Fruit fly (Drosophila melanogaster) Kc167 (cell line): Measurements from ENCODE around the gene Dup99B.

Source experiments
- Myc ChIP-seq: fragments of >200 bp; optimal IDR thresholded peaks from 2 replicates; lab custom pipeline; 2017; ENCODE audit warnings: missing external identifiers
- Sin3A ChIP-seq: fragments of >200 bp; optimal IDR thresholded peaks from 2 replicates; lab custom pipeline; 2018; ENCODE audit warnings: missing external identifiers
- h ChIP-seq: fragments of >200 bp; optimal IDR thresholded peaks from 3 replicates; lab custom pipeline; 2018; ENCODE audit warnings: missing external identifiers
- insv ChIP-seq: fragments of >200 bp; optimal IDR thresholded peaks from 3 replicates; lab custom pipeline; 2018; ENCODE audit warnings: missing external identifiers
- psq ChIP-seq: fragments of >200 bp; optimal IDR thresholded peaks from 2 replicates; lab custom pipeline; 2017; ENCODE audit warnings: missing external identifiers
- ttk ChIP-seq: sonication (Bioruptor generic); optimal IDR thresholded peaks from 2 replicates; lab custom pipeline; 2017; ENCODE audit warnings: missing external identifiers

Gene Dup99B

dm6 chr3R:29723048-29723656, 8.0 kb upstream of the Dup99B start, which contains the start of gene Pcd:
TSS of gene Pcd (plus strand) at chr3R:29723163.
- no peak for TF ChIP-seq Myc (lab: Kevin White, UChicago)
- no peak for TF ChIP-seq psq (lab: Kevin White, UChicago)
- TF ChIP-seq insv (lab: Kevin White, UChicago): no peak
- TF ChIP-seq h (lab: Kevin White, UChicago): no peak
- no peak for TF ChIP-seq Sin3A (lab: Kevin White, UChicago)

DNA sequence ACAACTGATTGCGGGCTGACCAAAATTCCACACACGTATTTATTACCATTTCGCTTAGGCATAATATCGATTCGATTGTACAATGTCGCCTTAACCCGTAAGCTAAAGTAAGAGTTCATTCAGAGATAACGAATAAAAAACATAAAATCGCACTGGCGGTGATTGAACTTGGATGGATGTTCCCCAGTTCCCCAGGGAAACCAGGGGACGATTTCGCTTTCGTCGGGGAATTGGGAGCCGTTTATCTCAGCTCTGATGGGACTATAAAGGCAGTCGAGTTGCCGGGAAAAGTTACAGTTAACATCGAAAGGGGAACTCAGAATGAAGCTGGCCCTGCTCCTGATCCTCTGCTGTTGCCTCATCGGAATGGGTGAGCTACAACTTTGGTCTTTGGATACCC, 7.1 kb upstream of the Dup99B start, which contains the start of gene CG34296:
Gene CG34296, plus strand, starts transcription at position 301 of the 400 bp plus-strand sequence.
- TF ChIP-seq insv (lab: Kevin White, UChicago): no peak
- TF ChIP-seq Myc (lab: Kevin White, UChicago): no peak
- no peak for TF ChIP-seq ttk (lab: Kevin White, UChicago)
- TF ChIP-seq psq (lab: Kevin White, UChicago): no peak
- TF ChIP-seq h (lab: Kevin White, UChicago): no peak
- no peak for TF ChIP-seq Sin3A (lab: Kevin White, UChicago)

DNA sequence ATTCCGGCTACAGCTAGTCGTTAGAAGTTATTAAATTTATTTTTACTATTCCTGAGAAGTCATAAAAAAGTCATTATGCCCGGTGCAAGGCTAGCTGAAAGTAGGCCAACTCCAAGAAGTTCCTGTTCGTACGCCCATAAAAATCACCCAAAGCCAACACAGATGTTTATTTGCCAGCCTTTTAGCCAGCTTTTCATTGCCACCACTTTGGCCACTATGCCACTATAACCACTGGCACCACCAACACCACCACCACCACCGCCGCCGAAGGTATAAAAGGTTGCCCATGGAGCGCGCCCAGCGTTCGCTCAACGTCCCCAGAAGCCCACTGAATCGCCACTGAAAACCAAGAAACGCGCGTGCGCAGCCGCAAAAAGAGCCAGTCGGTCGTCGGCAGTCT, 3.2 kb upstream of the Dup99B start, which contains the start of gene CG15506:
Gene CG15506, plus strand, starts transcription at position 301 of the 400 bp plus-strand sequence.
- TF ChIP-seq Myc (lab: Kevin White, UChicago): no peak
- no peak for TF ChIP-seq h (lab: Kevin White, UChicago)
- no peak for TF ChIP-seq psq (lab: Kevin White, UChicago)
- TF ChIP-seq Sin3A (lab: Kevin White, UChicago): no peak
- TF ChIP-seq ttk (lab: Kevin White, UChicago): no peak
- no peak for TF ChIP-seq insv (lab: Kevin White, UChicago)

dm6 chr3R:29717519-29717918, 2.3 kb upstream of the Dup99B start:
- TF ChIP-seq insv (lab: Kevin White, UChicago): no peak
- no peak for TF ChIP-seq Sin3A (lab: Kevin White, UChicago)
- no peak for TF ChIP-seq psq (lab: Kevin White, UChicago)
- no peak for TF ChIP-seq Myc (lab: Kevin White, UChicago)
- TF ChIP-seq ttk (lab: Kevin White, UChicago): no peak
- no peak for TF ChIP-seq h (lab: Kevin White, UChicago)

DNA sequence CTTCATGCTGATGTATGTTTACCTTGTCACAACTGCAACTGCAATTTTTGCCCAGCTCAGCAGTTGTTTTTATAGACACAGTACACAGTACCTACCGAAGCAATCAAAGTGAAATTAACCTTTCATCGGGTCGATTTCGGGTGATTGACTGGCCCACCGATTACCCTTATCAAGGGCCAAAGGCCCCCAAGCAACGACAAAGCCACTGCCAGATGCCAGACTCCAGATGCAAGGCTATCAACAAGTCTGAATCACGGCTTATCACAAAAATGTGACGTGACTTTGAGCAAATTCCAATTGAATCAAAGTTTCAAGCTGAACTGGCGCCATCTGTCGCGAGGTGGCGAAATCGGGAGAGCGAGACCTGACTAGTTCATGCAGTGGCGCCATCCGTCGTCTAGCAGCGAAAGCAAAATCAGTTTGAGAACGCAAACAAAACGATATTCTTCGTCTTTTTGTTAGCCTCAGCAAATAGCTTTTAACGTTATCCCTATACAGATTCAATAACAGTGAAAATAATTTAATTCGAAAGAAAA, 1.7 kb upstream of the Dup99B start, which contains the start of gene Obp99b:
Gene Obp99b, minus strand, starts transcription at position 115 of the 536 bp plus-strand sequence.
- no peak for TF ChIP-seq psq (lab: Kevin White, UChicago)
- TF ChIP-seq ttk (lab: Kevin White, UChicago): no peak
- peak; percentile 99 for TF ChIP-seq h (lab: Kevin White, UChicago)

DNA sequence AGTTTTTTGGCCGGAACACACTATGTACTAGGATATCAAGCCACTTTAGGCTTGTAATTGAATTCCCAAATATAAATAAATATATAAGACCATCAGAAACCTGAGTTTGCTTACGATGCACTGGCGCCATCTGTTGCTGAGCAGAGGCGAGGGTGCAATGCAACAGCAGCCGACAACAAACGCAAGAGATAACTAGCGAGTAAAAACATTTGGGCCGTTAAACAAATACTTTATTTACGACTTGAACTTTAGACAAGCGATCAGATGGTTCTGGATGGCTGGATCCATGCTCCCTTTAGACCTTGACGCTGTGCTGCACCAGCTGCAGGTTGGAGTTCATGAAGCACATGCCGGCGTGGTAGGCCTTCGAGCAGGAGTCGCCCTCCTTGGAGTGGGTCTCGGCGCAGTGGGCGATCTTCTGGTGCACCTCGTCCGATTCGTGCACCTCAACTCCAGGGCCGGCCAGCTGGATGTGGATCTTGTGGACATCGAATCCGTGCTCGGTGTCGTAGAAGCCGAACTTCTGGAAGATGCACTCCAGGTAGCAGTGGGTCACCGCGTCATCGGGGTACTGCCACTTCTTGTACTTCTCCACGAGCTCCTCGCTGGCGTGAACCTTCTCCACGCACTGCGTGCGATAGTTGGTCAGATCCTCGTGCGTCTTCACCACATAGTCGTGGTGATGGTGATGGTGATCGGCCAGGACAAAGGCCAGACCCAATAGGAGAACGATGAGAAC, 1.0 kb upstream of the Dup99B start:
- TF ChIP-seq Myc (lab: Kevin White, UChicago): no peak
- TF ChIP-seq h (lab: Kevin White, UChicago): no peak
- TF ChIP-seq Sin3A (lab: Kevin White, UChicago): no peak
- no peak for TF ChIP-seq insv (lab: Kevin White, UChicago)
- TF ChIP-seq psq (lab: Kevin White, UChicago): no peak
- TF ChIP-seq ttk (lab: Kevin White, UChicago): no peak

DNA sequence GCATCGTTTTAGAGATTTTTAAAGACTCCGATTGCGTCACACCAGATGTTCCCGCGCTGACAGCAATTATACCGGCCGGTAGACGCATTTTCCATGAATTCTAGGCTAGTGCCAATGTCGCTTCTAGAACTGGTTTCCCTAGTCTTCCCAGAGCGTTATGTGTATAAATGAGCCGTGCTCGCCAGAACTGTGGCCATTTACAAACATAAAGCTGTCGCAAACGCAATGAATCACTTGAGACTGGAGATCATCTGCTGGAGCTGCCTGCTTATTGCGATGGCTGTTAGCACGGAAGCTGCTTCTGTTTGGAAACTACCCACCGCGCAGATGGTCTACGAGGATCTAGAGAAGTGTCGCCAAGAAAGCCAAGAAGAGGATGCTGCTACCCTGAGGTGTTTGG, 863 bp downstream of the Dup99B start, which contains the start of gene Obp99d:
Gene Obp99d, plus strand, starts transcription at position 192 of the 400 bp plus-strand sequence.
- TF ChIP-seq Sin3A (lab: Kevin White, UChicago): no peak
- TF ChIP-seq Myc (lab: Kevin White, UChicago): no peak
- TF ChIP-seq psq (lab: Kevin White, UChicago): no peak

DNA sequence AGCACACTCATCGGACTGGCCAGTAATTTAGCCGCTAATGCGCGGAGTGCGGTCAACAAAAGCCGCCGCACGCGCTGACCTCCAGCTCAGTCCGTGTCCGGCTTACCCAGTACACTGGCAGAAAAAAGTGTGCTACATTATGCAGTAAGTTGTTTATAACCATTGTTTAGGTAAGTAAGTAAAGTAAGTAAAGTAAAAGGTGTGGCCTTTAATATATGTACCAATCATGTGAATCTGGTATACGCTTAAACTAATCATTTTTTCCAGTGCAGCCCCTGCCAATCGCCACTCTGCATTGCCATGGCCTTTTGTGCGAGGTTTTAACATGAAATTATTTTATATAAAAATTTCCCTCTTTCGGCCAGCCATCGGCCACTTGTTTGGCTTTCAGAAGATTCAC, 3.7 kb downstream of the Dup99B start:
- TF ChIP-seq h (lab: Kevin White, UChicago): no peak
- no peak for TF ChIP-seq psq (lab: Kevin White, UChicago)

- TF ChIP-seq insv (lab: Kevin White, UChicago): no peak
- no peak for TF ChIP-seq psq (lab: Kevin White, UChicago)
- no peak for TF ChIP-seq Sin3A (lab: Kevin White, UChicago)
- TF ChIP-seq h (lab: Kevin White, UChicago): no peak
- no peak for TF ChIP-seq Myc (lab: Kevin White, UChicago)
- no peak for TF ChIP-seq ttk (lab: Kevin White, UChicago)
These were observed 6.9 kb downstream of the Dup99B start for dm6 chr3R:29708322-29708721.

- TF ChIP-seq h (lab: Kevin White, UChicago) (no peak), Sin3A (lab: Kevin White, UChicago) (no peak), insv (lab: Kevin White, UChicago) (no peak), psq (lab: Kevin White, UChicago) (no peak)
These were observed 7.9 kb downstream of the Dup99B start for dm6 chr3R:29707258-29707657.

DNA sequence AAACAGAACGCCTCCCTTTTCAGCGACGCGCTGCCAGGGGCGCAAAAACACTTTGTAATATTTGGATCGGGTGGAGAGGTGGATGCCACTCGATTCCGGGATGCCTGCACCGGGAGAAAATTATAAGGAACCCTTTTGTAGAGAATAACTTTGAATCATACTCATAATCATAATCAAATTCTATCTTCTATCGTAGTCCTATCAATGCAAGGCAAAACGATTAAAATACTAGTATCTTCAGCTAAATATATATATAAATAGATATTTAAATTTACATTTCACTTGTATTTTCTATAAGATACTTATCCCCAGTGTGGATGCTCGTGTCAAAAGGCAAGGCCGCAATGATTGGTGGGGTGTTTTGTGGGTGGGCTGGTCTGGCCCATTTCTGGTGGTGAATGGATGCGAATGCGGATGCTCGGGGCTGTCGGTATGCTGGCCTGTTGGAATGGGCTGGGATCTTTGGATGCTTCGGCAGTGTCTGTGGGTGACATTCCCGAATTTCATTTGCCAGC, 9.3 kb downstream of the Dup99B start:
- no peak for TF ChIP-seq Myc (lab: Kevin White, UChicago)
- no peak for TF ChIP-seq ttk (lab: Kevin White, UChicago)
- no peak for TF ChIP-seq psq (lab: Kevin White, UChicago)
- no peak for TF ChIP-seq insv (lab: Kevin White, UChicago)
- no peak for TF ChIP-seq Sin3A (lab: Kevin White, UChicago)
- no peak for TF ChIP-seq h (lab: Kevin White, UChicago)
